Fruit fly (Drosophila melanogaster): Measurements from ENCODE around the gene cl.

DNA sequence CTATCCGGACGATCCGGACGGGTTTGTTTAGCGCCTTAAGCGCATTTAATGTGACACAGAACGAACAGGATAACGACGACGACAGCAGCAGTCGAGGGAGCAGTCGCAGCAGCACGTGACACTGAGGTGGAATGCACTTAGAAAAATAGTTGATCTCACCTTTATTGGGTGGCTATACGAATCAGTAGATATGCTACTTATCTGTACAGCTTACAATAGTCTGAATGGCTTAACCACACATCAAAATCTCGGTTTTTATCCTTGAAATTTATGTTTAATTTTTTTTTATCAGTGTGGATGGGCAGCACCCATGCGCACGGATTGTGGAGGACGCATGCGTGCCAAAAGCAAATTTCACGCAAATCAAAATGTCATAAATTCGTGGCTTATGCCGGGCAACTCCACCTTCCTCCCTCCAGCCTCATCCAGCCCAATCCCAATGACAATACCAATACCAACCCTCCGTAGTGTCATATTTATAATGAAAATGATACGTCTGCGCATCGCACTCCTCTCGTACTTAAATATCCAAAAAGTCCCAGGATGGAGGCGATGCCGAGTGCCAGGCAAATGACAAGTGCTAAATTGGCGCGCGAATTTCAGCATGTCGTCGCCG, 12.0 kb upstream of the cl start:
- no peak for TF ChIP-seq psq (optimal IDR thresholded peaks at IDR 0.05)
- TF ChIP-seq Dll (optimal IDR thresholded peaks at IDR 0.05) = no peak

Measured in whole organism.